Fruit fly (Drosophila melanogaster) whole organism, embryonic: ENCODE measurements around the gene CG34125.
A peak's percentile ranks its signal among the peaks of the same experiment; 100 is the strongest.

ENCODE experiments used
- Aef1 ChIP-seq: fragments of 200-800 bp; sonication (Bioruptor generic); IDR thresholded peaks from 3 replicates; pipeline ENCODE4 v1.3.6; 2022; ENCODE audit warnings: missing biosample characterization, missing genetic modification characterization
- Asciz ChIP-seq: fragments of 200-800 bp; sonication (Bioruptor generic); optimal IDR thresholded peaks from 2 replicates; lab custom pipeline; 2017; ENCODE audit warnings: missing biosample characterization, mild to moderate bottlenecking, missing genetic modification characterization, missing genetic modification reagents
- Blimp-1 ChIP-seq: fragments of 200-800 bp; sonication (Bioruptor generic); optimal IDR thresholded peaks from 3 replicates; lab custom pipeline; 2018; ENCODE audit warnings: missing biosample characterization, missing genetic modification characterization, mild to moderate bottlenecking, moderate library complexity, missing genetic modification reagents
- CG1024 ChIP-seq: fragments of 200-800 bp; sonication (Bioruptor generic); IDR thresholded peaks from 2 replicates; pipeline ENCODE4 v1.3.6; 2022; ENCODE audit warnings: missing biosample characterization, missing genetic modification characterization
- CG10431 ChIP-seq: fragments of 200-800 bp; sonication (Bioruptor generic); optimal IDR thresholded peaks from 3 replicates; lab custom pipeline; 2018; ENCODE audit warnings: missing biosample characterization, mild to moderate bottlenecking, missing genetic modification characterization
- CG12155 ChIP-seq: fragments of 200-800 bp; sonication (Bioruptor generic); optimal IDR thresholded peaks from 3 replicates; lab custom pipeline; 2016; ENCODE audit warnings: missing biosample characterization, missing genetic modification characterization
- CG12219 ChIP-seq: fragments of 200-800 bp; sonication (Bioruptor generic); optimal IDR thresholded peaks from 3 replicates; lab custom pipeline; 2018; ENCODE audit warnings: missing biosample characterization, mild to moderate bottlenecking, missing genetic modification characterization
- CG14965 ChIP-seq: fragments of 200-800 bp; sonication (Bioruptor generic); optimal IDR thresholded peaks from 2 replicates; lab custom pipeline; 2016; ENCODE audit warnings: missing biosample characterization, missing genetic modification characterization, borderline replicate concordance
- CG15011 ChIP-seq: fragments of 200-800 bp; sonication (Bioruptor generic); optimal IDR thresholded peaks from 3 replicates; lab custom pipeline; 2018; ENCODE audit warnings: missing biosample characterization, mild to moderate bottlenecking, missing genetic modification characterization
- CG16863 ChIP-seq: fragments of 200-800 bp; sonication (Bioruptor generic); optimal IDR thresholded peaks from 3 replicates; lab custom pipeline; 2016; ENCODE audit warnings: missing biosample characterization, missing genetic modification characterization
- CG18619 ChIP-seq: fragments of 200-800 bp; sonication (Bioruptor generic); optimal IDR thresholded peaks from 3 replicates; lab custom pipeline; 2017; ENCODE audit warnings: missing biosample characterization, mild to moderate bottlenecking, missing genetic modification characterization
- CG31388 ChIP-seq: fragments of 200-800 bp; sonication (Bioruptor generic); optimal IDR thresholded peaks from 2 replicates; lab custom pipeline; 2016; ENCODE audit warnings: missing biosample characterization, missing genetic modification characterization
- CG32767 ChIP-seq: fragments of 200-800 bp; sonication (Bioruptor generic); IDR thresholded peaks from 2 replicates; pipeline ENCODE4 v1.3.6; 2022; ENCODE audit warnings: missing biosample characterization, missing genetic modification characterization
- CG4820 ChIP-seq: fragments of 200-800 bp; sonication (Bioruptor generic); optimal IDR thresholded peaks from 3 replicates; lab custom pipeline; 2016; ENCODE audit warnings: missing biosample characterization, missing genetic modification characterization
- CG5245 ChIP-seq: fragments of 200-800 bp; sonication (Bioruptor generic); optimal IDR thresholded peaks from 3 replicates; lab custom pipeline; 2016; ENCODE audit warnings: missing biosample characterization, missing genetic modification characterization
- CG6791 ChIP-seq: fragments of 200-800 bp; sonication (Bioruptor generic); IDR thresholded peaks from 3 replicates; pipeline ENCODE4 v1.3.6; 2022; ENCODE audit warnings: missing biosample characterization, missing genetic modification characterization; ENCODE audit not compliant: partially characterized antibody
- CG7987 ChIP-seq: fragments of 200-800 bp; sonication (Bioruptor generic); optimal IDR thresholded peaks from 2 replicates; lab custom pipeline; 2018; ENCODE audit warnings: missing biosample characterization, mild to moderate bottlenecking, missing genetic modification characterization, moderate library complexity
- CG8281 ChIP-seq: fragments of 200-800 bp; sonication (Bioruptor generic); optimal IDR thresholded peaks from 2 replicates; lab custom pipeline; 2018; ENCODE audit warnings: missing biosample characterization, mild to moderate bottlenecking, missing genetic modification characterization, moderate library complexity
- CG9817 ChIP-seq: fragments of 200-800 bp; sonication (Bioruptor generic); optimal IDR thresholded peaks from 2 replicates; lab custom pipeline; 2018; ENCODE audit warnings: missing biosample characterization, mild to moderate bottlenecking, missing genetic modification characterization, moderate library complexity
- CG9932 ChIP-seq: fragments of 200-800 bp; sonication (Bioruptor generic); IDR thresholded peaks from 2 replicates; pipeline ENCODE4 v1.3.6; 2022; ENCODE audit warnings: missing biosample characterization, missing genetic modification characterization
- CTCF ChIP-seq: fragments of 200-800 bp; sonication (Bioruptor generic); optimal IDR thresholded peaks from 2 replicates; lab custom pipeline; 2017; ENCODE audit warnings: missing biosample characterization, mild to moderate bottlenecking, missing genetic modification characterization, moderate library complexity
- Dad ChIP-seq: fragments of 200-800 bp; sonication (Bioruptor generic); optimal IDR thresholded peaks from 3 replicates; lab custom pipeline; 2016; ENCODE audit warnings: missing biosample characterization, missing genetic modification characterization
- Dfd ChIP-seq, 2 experiments: fragments of >200 bp; optimal IDR thresholded peaks; 2 replicates each; lab custom pipeline; 2017; ENCODE audit warnings: missing biosample characterization in 2 of 2, missing genetic modification characterization in 2 of 2
- Drgx ChIP-seq: fragments of 200-800 bp; sonication (Bioruptor generic); IDR thresholded peaks from 2 replicates; pipeline ENCODE4 v1.3.6; 2022; ENCODE audit warnings: missing biosample characterization, missing genetic modification characterization
- MBD-R2 ChIP-seq: fragments of 200-800 bp; sonication (Bioruptor generic); IDR thresholded peaks from 2 replicates; pipeline ENCODE4 v1.3.6; 2022; ENCODE audit warnings: missing biosample characterization, missing genetic modification characterization
- Oli ChIP-seq: fragments of 200-800 bp; sonication (Bioruptor generic); optimal IDR thresholded peaks from 2 replicates; lab custom pipeline; 2018; ENCODE audit warnings: missing biosample characterization, mild to moderate bottlenecking, missing genetic modification characterization, moderate library complexity
- Sox102F ChIP-seq: fragments of 200-800 bp; sonication (Bioruptor generic); optimal IDR thresholded peaks from 2 replicates; lab custom pipeline; 2018; ENCODE audit warnings: missing biosample characterization, mild to moderate bottlenecking, missing genetic modification characterization, moderate library complexity
- Usf ChIP-seq: fragments of 200-800 bp; sonication (Bioruptor generic); optimal IDR thresholded peaks from 2 replicates; lab custom pipeline; 2017; ENCODE audit warnings: missing genotype, missing biosample characterization, missing genetic modification characterization
- ato ChIP-seq: fragments of 200-800 bp; sonication (Bioruptor generic); IDR thresholded peaks from 2 replicates; pipeline ENCODE4 v1.3.6; 2022; ENCODE audit warnings: missing biosample characterization, missing genetic modification characterization; ENCODE audit not compliant: partially characterized antibody
- caup ChIP-seq: fragments of 200-800 bp; sonication (Bioruptor generic); optimal IDR thresholded peaks from 3 replicates; lab custom pipeline; 2017; ENCODE audit warnings: missing biosample characterization, mild to moderate bottlenecking, missing genetic modification characterization, moderate library complexity; ENCODE audit not compliant: severe bottlenecking
- chif ChIP-seq, 2 experiments: fragments of 200-800 bp; sonication (Bioruptor generic); optimal IDR thresholded peaks; 3 replicates each; lab custom pipeline; 2016; ENCODE audit warnings: missing biosample characterization in 2 of 2, missing genetic modification characterization in 2 of 2
- crc ChIP-seq: fragments of 200-800 bp; sonication (Bioruptor generic); optimal IDR thresholded peaks from 2 replicates; lab custom pipeline; 2016; ENCODE audit warnings: missing biosample characterization, missing genetic modification characterization
- crp ChIP-seq, 2 experiments: fragments of 200-800 bp; sonication (Bioruptor generic); optimal IDR thresholded peaks; 2 replicates in 1 of 2; 3 replicates in 1 of 2; lab custom pipeline; 2017; ENCODE audit warnings: missing biosample characterization in 2 of 2, missing genetic modification characterization in 2 of 2, mild to moderate bottlenecking in 1 of 2, moderate library complexity in 1 of 2
- eyg ChIP-seq: fragments of 200-800 bp; sonication (Bioruptor generic); optimal IDR thresholded peaks from 3 replicates; lab custom pipeline; 2016; ENCODE audit warnings: missing biosample characterization, missing genetic modification characterization
- gcm2 ChIP-seq: fragments of 200-800 bp; sonication (Bioruptor generic); optimal IDR thresholded peaks from 2 replicates; lab custom pipeline; 2016; ENCODE audit warnings: missing biosample characterization, missing genetic modification characterization
- gfzf ChIP-seq: fragments of 200-800 bp; sonication (Bioruptor generic); optimal IDR thresholded peaks from 2 replicates; lab custom pipeline; 2016; ENCODE audit warnings: missing biosample characterization, mild to moderate bottlenecking, missing genetic modification characterization, moderate library complexity
- grau ChIP-seq: fragments of 200-800 bp; optimal IDR thresholded peaks from 3 replicates; lab custom pipeline; 2019; ENCODE audit warnings: missing biosample characterization, mild to moderate bottlenecking, missing genetic modification characterization, moderate library complexity
- jing ChIP-seq: fragments of 200-800 bp; sonication (Bioruptor generic); optimal IDR thresholded peaks from 2 replicates; lab custom pipeline; 2018; ENCODE audit warnings: missing biosample characterization, mild to moderate bottlenecking, missing genetic modification characterization
- kay ChIP-seq: fragments of 200-800 bp; sonication (Bioruptor generic); optimal IDR thresholded peaks from 2 replicates; lab custom pipeline; 2016; ENCODE audit warnings: missing biosample characterization, missing genetic modification characterization
- lov ChIP-seq, 2 experiments: fragments of 200-800 bp in 1 of 2; fragments of >200 bp in 1 of 2; sonication (Bioruptor generic) in 1 of 2; IDR thresholded peaks in 1 of 2; optimal IDR thresholded peaks in 1 of 2; 2 replicates in 1 of 2; 3 replicates in 1 of 2; pipeline versions ENCODE4 v1.3.6 to Lab custom; 2017 to 2022; ENCODE audit warnings: missing biosample characterization in 1 of 2, missing genetic modification characterization in 1 of 2
- mld ChIP-seq: fragments of 200-800 bp; sonication (Bioruptor generic); IDR thresholded peaks from 3 replicates; pipeline ENCODE4 v1.3.6; 2022; ENCODE audit warnings: missing biosample characterization, missing genetic modification characterization; ENCODE audit not compliant: partially characterized antibody
- nerfin-1 ChIP-seq: fragments of 200-800 bp; sonication (Bioruptor generic); optimal IDR thresholded peaks from 3 replicates; lab custom pipeline; 2019; ENCODE audit warnings: missing biosample characterization, mild to moderate bottlenecking, missing genetic modification characterization, moderate library complexity
- salm ChIP-seq: fragments of 200-800 bp; sonication (Bioruptor generic); optimal IDR thresholded peaks from 2 replicates; lab custom pipeline; 2018; ENCODE audit warnings: missing biosample characterization, mild to moderate bottlenecking, missing genetic modification characterization
- sens-2 ChIP-seq: fragments of 200-800 bp; sonication (Bioruptor generic); IDR thresholded peaks from 2 replicates; pipeline ENCODE4 v1.3.6; 2022; ENCODE audit warnings: missing biosample characterization, missing genetic modification characterization
- sim ChIP-seq: fragments of 200-800 bp; sonication (Bioruptor generic); IDR thresholded peaks from 2 replicates; pipeline ENCODE4 v1.3.6; 2022; ENCODE audit warnings: missing biosample characterization, missing genetic modification characterization
- tin ChIP-seq: fragments of 200-800 bp; sonication (Bioruptor generic); optimal IDR thresholded peaks from 3 replicates; lab custom pipeline; 2016; ENCODE audit warnings: missing biosample characterization, missing genetic modification characterization
- vvl ChIP-seq: fragments of 200-800 bp; sonication (Bioruptor generic); IDR thresholded peaks from 2 replicates; pipeline ENCODE4 v1.3.6; 2022; ENCODE audit warnings: missing biosample characterization, missing genetic modification characterization
- wdn ChIP-seq: fragments of 200-800 bp; sonication (Bioruptor generic); IDR thresholded peaks from 2 replicates; pipeline ENCODE4 v1.3.6; 2022; ENCODE audit warnings: missing biosample characterization, missing genetic modification characterization
- wor ChIP-seq: fragments of 200-800 bp; sonication (Bioruptor generic); IDR thresholded peaks from 2 replicates; pipeline ENCODE4 v1.3.6; 2022; ENCODE audit warnings: missing biosample characterization, missing genetic modification characterization

CG34125 gene

dm6 chr2L:4976988-4977551, 11.6 kb downstream of the CG34125 start, which contains the start of the genes Gmd and CG3792 (continued):
- peak; percentile 94 for TF ChIP-seq sim (GFP tag; lab: Robert Waterston, UW)
- TF ChIP-seq CTCF, result peak; percentile 51
- peak; percentile 76 for TF ChIP-seq CG6791
- peak; percentile 89 for TF ChIP-seq salm (tag; lab: Kevin White, UChicago)
- peak; percentile 94 for TF ChIP-seq CG12155
- peak; percentile 95 for TF ChIP-seq wor (GFP tag; lab: Robert Waterston, UW)
- peak; percentile 95 for TF ChIP-seq grau
- peak; percentile 94 for TF ChIP-seq Oli (tag; lab: Kevin White, UChicago)
- TF ChIP-seq nerfin-1 (tag; lab: Kevin White, UChicago), result peak; percentile 93
- peak; percentile 94 for TF ChIP-seq Dad (GFP tag; lab: Kevin White, UChicago)
- peak; percentile 94 for TF ChIP-seq Sox102F (GFP tag; lab: Kevin White, UChicago)
- TF ChIP-seq crc (GFP tag; lab: Kevin White, UChicago), result peak; percentile 90
- peak; percentile 91 for TF ChIP-seq CG12219 (GFP tag; lab: Kevin White, UChicago)
- peak; percentile 25 for TF ChIP-seq gfzf
- TF ChIP-seq Usf (GFP tag; lab: Kevin White, UChicago), result peak; percentile 87
- TF ChIP-seq CG14965 (GFP tag; lab: Kevin White, UChicago), result peak; percentile 39
- TF ChIP-seq CG18619 (GFP tag; lab: Kevin White, UChicago), result peak; percentile 93
- peak; percentile 85 to 96 for TF ChIP-seq chif (GFP tag; optimal IDR thresholded peaks at IDR 0.05; lab: Kevin White, UChicago)
- TF ChIP-seq mld (GFP tag; lab: Robert Waterston, UW), result peak; percentile 61; the same call in 1 of the 3 replicates
- peak; percentile 96 for TF ChIP-seq kay (GFP tag; lab: Kevin White, UChicago)
- TF ChIP-seq CG8281 (tag; lab: Kevin White, UChicago), result no peak
- TF ChIP-seq Aef1, result peak; percentile 95
- peak; percentile 93 for TF ChIP-seq tin (GFP tag; lab: Kevin White, UChicago)
- peak; percentile 92 for TF ChIP-seq CG9817 (tag; lab: Kevin White, UChicago)
- peak; percentile 84; the same call in 1 of the 2 replicates for TF ChIP-seq sens-2 (GFP tag; lab: Robert Waterston, UW)
- peak; percentile 86 for TF ChIP-seq CG1024 (GFP tag; lab: Robert Waterston, UW)
- TF ChIP-seq ato, result peak; percentile 54; the same call in 1 of the 2 replicates
- TF ChIP-seq Blimp-1 (GFP tag; lab: Kevin White, UChicago), result peak; percentile 91
- no peak for TF ChIP-seq jing (GFP tag; lab: Kevin White, UChicago)
- TF ChIP-seq eyg (GFP tag; lab: Kevin White, UChicago), result peak; percentile 67
- TF ChIP-seq MBD-R2 (GFP tag; lab: Robert Waterston, UW), result peak; percentile 97
- TF ChIP-seq CG32767 (GFP tag; lab: Robert Waterston, UW), result peak; percentile 95
- peak; percentile 98 for TF ChIP-seq vvl (GFP tag; lab: Robert Waterston, UW)
- peak; percentile 82 for TF ChIP-seq CG10431 (GFP tag; lab: Kevin White, UChicago)
- no peak for TF ChIP-seq lov (optimal IDR thresholded peaks at IDR 0.05; lab: Kevin White, UChicago)
- TF ChIP-seq lov (GFP tag; IDR thresholded peaks at IDR 0.05; lab: Robert Waterston, UW), result peak; percentile 76; the same call in 2 of the 3 replicates
- TF ChIP-seq CG31388 (GFP tag; lab: Kevin White, UChicago), result peak; percentile 88
- TF ChIP-seq caup (GFP tag; lab: Kevin White, UChicago), result peak; percentile 90
- TF ChIP-seq CG7987, result peak; percentile 83
- peak; percentile 95 for TF ChIP-seq CG16863 (GFP tag; lab: Kevin White, UChicago)
- peak; percentile 95 for TF ChIP-seq Drgx (GFP tag; lab: Robert Waterston, UW)
- peak; percentile 98 for TF ChIP-seq CG9932 (GFP tag; lab: Robert Waterston, UW)
- peak; percentile 90 for TF ChIP-seq gcm2 (GFP tag; lab: Kevin White, UChicago)
- TF ChIP-seq Dfd (GFP tag; optimal IDR thresholded peaks at IDR 0.05; lab: Kevin White, UChicago), result no peak
- TF ChIP-seq CG15011 (GFP tag; lab: Kevin White, UChicago), result no peak
- TF ChIP-seq CG4820, result peak; percentile 95
- peak in 1 of 2 experiments; percentile 69 for TF ChIP-seq crp (GFP tag; optimal IDR thresholded peaks at IDR 0.05; lab: Kevin White, UChicago)
- peak; percentile 94 for TF ChIP-seq wdn
- TF ChIP-seq CG5245 (GFP tag; lab: Kevin White, UChicago), result peak; percentile 93
- no peak for TF ChIP-seq Asciz (GFP tag; lab: Kevin White, UChicago)
